Worm (Caenorhabditis elegans) whole organism, young adult: ENCODE measurements around the gene pgl-2.

Source experiments
- B0035.1 ChIP-seq: sonication (generic microtip); optimal IDR thresholded peaks from 2 replicates; lab custom pipeline; 2016; ENCODE audit warnings: missing genetic modification characterization, mild to moderate bottlenecking, missing compliant biosample characterization, missing genotype, missing genetic modification reagents
- B0261.1 ChIP-seq: sonication (generic microtip); optimal IDR thresholded peaks from 2 replicates; lab custom pipeline; 2016; ENCODE audit warnings: mild to moderate bottlenecking, missing genetic modification characterization, moderate library complexity, missing compliant biosample characterization
- D2030.7 ChIP-seq: fragments of 200-800 bp; sonication (Bioruptor generic); IDR thresholded peaks from 2 replicates; pipeline ENCODE4 v1.3.6; 2022; ENCODE audit warnings: missing genetic modification reagents, missing genetic modification characterization, missing compliant biosample characterization
- F33H1.4 ChIP-seq: fragments of 200-800 bp; sonication (Bioruptor generic); IDR thresholded peaks from 2 replicates; pipeline ENCODE4 v1.3.6; 2022; ENCODE audit warnings: missing genetic modification reagents, missing genetic modification characterization, missing compliant biosample characterization
- F49E8.2 ChIP-seq: sonication (generic microtip); optimal IDR thresholded peaks from 3 replicates; lab custom pipeline; 2017; ENCODE audit warnings: missing genetic modification characterization, mild to moderate bottlenecking, missing compliant biosample characterization, antibody characterized with exemption, moderate library complexity; ENCODE audit not compliant: insufficient read depth
- F52B5.7 ChIP-seq: sonication (generic microtip); optimal IDR thresholded peaks from 2 replicates; lab custom pipeline; 2016; ENCODE audit warnings: mild to moderate bottlenecking, missing genetic modification characterization, missing compliant biosample characterization
- K11D2.4 ChIP-seq: fragments of 200-800 bp; sonication (Bioruptor generic); IDR thresholded peaks from 2 replicates; pipeline ENCODE4 v1.3.6; 2022; ENCODE audit warnings: missing genetic modification reagents, missing genetic modification characterization, missing compliant biosample characterization
- T07F8.4 ChIP-seq: sonication (generic microtip); optimal IDR thresholded peaks from 2 replicates; lab custom pipeline; 2016; ENCODE audit warnings: mild to moderate bottlenecking, missing genetic modification characterization, moderate library complexity, missing compliant biosample characterization
- Y53F4B.3 ChIP-seq: fragments of 200-800 bp; sonication (Bioruptor generic); IDR thresholded peaks from 2 replicates; pipeline ENCODE4 v1.3.6; 2022; ENCODE audit warnings: missing genetic modification reagents, missing genetic modification characterization, missing compliant biosample characterization
- Y95B8A.8 ChIP-seq: fragments of 200-800 bp; sonication (Bioruptor generic); IDR thresholded peaks from 2 replicates; pipeline ENCODE4 v1.3.6; 2022; ENCODE audit warnings: missing genetic modification reagents, missing genetic modification characterization, missing compliant biosample characterization
- ZK185.1 ChIP-seq: sonication (generic microtip); optimal IDR thresholded peaks from 2 replicates; lab custom pipeline; 2016; ENCODE audit warnings: mild to moderate bottlenecking, missing genetic modification characterization, missing compliant biosample characterization; ENCODE audit not compliant: poor library complexity, severe bottlenecking
- aptf-2 ChIP-seq: fragments of 200-800 bp; sonication (Bioruptor generic); conservative IDR thresholded peaks from 2 replicates; pipeline ENCODE4 v1.3.6; 2022; ENCODE audit warnings: missing genetic modification reagents, missing genetic modification characterization, missing compliant biosample characterization
- atf-7 ChIP-seq: sonication (generic microtip); optimal IDR thresholded peaks from 2 replicates; lab custom pipeline; 2017; ENCODE audit warnings: mild to moderate bottlenecking, missing genetic modification characterization, missing compliant biosample characterization
- attf-3 ChIP-seq: fragments of 200-800 bp; sonication (Bioruptor generic); conservative IDR thresholded peaks from 2 replicates; pipeline ENCODE4 v1.3.6; 2022; ENCODE audit warnings: missing genetic modification reagents, missing genetic modification characterization, missing compliant biosample characterization
- bed-1 ChIP-seq: fragments of 200-800 bp; sonication (Bioruptor generic); IDR thresholded peaks from 2 replicates; pipeline ENCODE4 v1.3.6; 2022; ENCODE audit warnings: missing genetic modification reagents, missing genetic modification characterization, missing compliant biosample characterization
- ccch-3 ChIP-seq: fragments of 200-800 bp; sonication (Bioruptor generic); optimal IDR thresholded peaks from 2 replicates; lab custom pipeline; 2018; ENCODE audit warnings: mild to moderate bottlenecking, missing genetic modification characterization, missing compliant biosample characterization
- ceh-27 ChIP-seq: fragments of 200-800 bp; sonication (Bioruptor generic); optimal IDR thresholded peaks from 2 replicates; lab custom pipeline; 2018; ENCODE audit warnings: mild to moderate bottlenecking, missing genetic modification characterization, moderate library complexity, missing compliant biosample characterization
- ceh-58 ChIP-seq: fragments of 200-800 bp; sonication (Bioruptor generic); IDR thresholded peaks from 2 replicates; pipeline ENCODE4 v1.3.6; 2022; ENCODE audit warnings: missing genetic modification characterization, missing compliant biosample characterization
- ceh-79 ChIP-seq: sonication (generic microtip); optimal IDR thresholded peaks from 2 replicates; lab custom pipeline; 2017; ENCODE audit warnings: mild to moderate bottlenecking, missing genetic modification characterization, missing compliant biosample characterization
- chd-7 ChIP-seq: sonication (generic microtip); optimal IDR thresholded peaks from 2 replicates; lab custom pipeline; 2016; ENCODE audit warnings: mild to moderate bottlenecking, missing genetic modification characterization, moderate library complexity, missing compliant biosample characterization
- die-1 ChIP-seq: sonication (generic microtip); optimal IDR thresholded peaks from 2 replicates; lab custom pipeline; 2016; ENCODE audit warnings: missing genotype, mild to moderate bottlenecking, missing genetic modification characterization, missing compliant biosample characterization
- dox-1 ChIP-seq: fragments of 200-800 bp; sonication (Bioruptor generic); IDR thresholded peaks from 2 replicates; pipeline ENCODE4 v1.3.6; 2022; ENCODE audit warnings: missing genetic modification reagents, missing genetic modification characterization, missing compliant biosample characterization
- egl-18 ChIP-seq: fragments of 200-800 bp; sonication (Bioruptor generic); IDR thresholded peaks from 2 replicates; pipeline ENCODE4 v1.3.6; 2022; ENCODE audit warnings: missing genetic modification reagents, missing genetic modification characterization, missing compliant biosample characterization
- egl-44 ChIP-seq: fragments of 200-800 bp; sonication (Bioruptor generic); IDR thresholded peaks from 2 replicates; pipeline ENCODE4 v1.3.6; 2022; ENCODE audit warnings: missing genetic modification reagents, missing genetic modification characterization, missing compliant biosample characterization
- fkh-3 ChIP-seq: sonication (generic microtip); optimal IDR thresholded peaks from 2 replicates; lab custom pipeline; 2016; ENCODE audit warnings: mild to moderate bottlenecking, missing genetic modification characterization, missing compliant biosample characterization
- him-1 ChIP-seq: sonication (generic microtip); optimal IDR thresholded peaks from 2 replicates; lab custom pipeline; 2016; ENCODE audit warnings: missing genotype, missing genetic modification reagents, missing genetic modification characterization, missing compliant biosample characterization
- hlh-26 ChIP-seq: fragments of 200-800 bp; sonication (Bioruptor generic); conservative IDR thresholded peaks from 2 replicates; pipeline ENCODE4 v1.3.6; 2022; ENCODE audit warnings: missing genetic modification reagents, missing genetic modification characterization, missing compliant biosample characterization
- hmg-20 ChIP-seq: fragments of 200-800 bp; sonication (Bioruptor generic); IDR thresholded peaks from 2 replicates; pipeline ENCODE4 v1.3.6; 2022; ENCODE audit warnings: missing genetic modification reagents, missing genetic modification characterization, missing compliant biosample characterization
- lag-1 ChIP-seq: fragments of 200-800 bp; sonication (Bioruptor generic); IDR thresholded peaks from 2 replicates; pipeline ENCODE4 v1.3.6; 2022; ENCODE audit warnings: missing genetic modification reagents, missing genetic modification characterization, missing compliant biosample characterization
- lin-35 ChIP-seq, 3 experiments: fragments of 150-350 bp in 2 of 3; sonication (generic microtip) in 1 of 3; optimal IDR thresholded peaks; 2 replicates each; lab custom pipeline; 2014 to 2018; ENCODE audit warnings: missing biosample characterization in 3 of 3, missing genetic modification characterization in 3 of 3, missing genetic modification reagents in 3 of 3
- lin-40 ChIP-seq: sonication (generic microtip); optimal IDR thresholded peaks from 2 replicates; lab custom pipeline; 2016; ENCODE audit warnings: missing genetic modification characterization, mild to moderate bottlenecking, missing compliant biosample characterization, missing genotype, missing genetic modification reagents
- lsl-1 ChIP-seq: fragments of 200-800 bp; sonication (Bioruptor generic); optimal IDR thresholded peaks from 2 replicates; lab custom pipeline; 2018; ENCODE audit warnings: mild to moderate bottlenecking, missing genetic modification characterization, moderate library complexity, missing compliant biosample characterization
- madf-6 ChIP-seq: fragments of 200-800 bp; sonication (Bioruptor generic); IDR thresholded peaks from 2 replicates; pipeline ENCODE4 v1.3.6; 2022; ENCODE audit warnings: missing genetic modification reagents, missing genetic modification characterization, missing compliant biosample characterization
- pha-4 ChIP-seq: fragments of 150-350 bp; sonication (generic microtip); optimal IDR thresholded peaks from 2 replicates; lab custom pipeline; 2014; ENCODE audit warnings: missing biosample characterization, missing genetic modification reagents, missing genetic modification characterization
- rcor-1 ChIP-seq: fragments of 200-800 bp; sonication (Bioruptor generic); IDR thresholded peaks from 2 replicates; pipeline ENCODE4 v1.3.6; 2022; ENCODE audit warnings: missing genetic modification reagents, missing genetic modification characterization, missing compliant biosample characterization
- rec-8 ChIP-seq, 2 experiments: sonication (generic microtip); optimal IDR thresholded peaks; 2 replicates each; lab custom pipeline; 2016; ENCODE audit warnings: mild to moderate bottlenecking in 2 of 2, missing genetic modification characterization in 2 of 2, missing genetic modification reagents in 2 of 2, missing genotype in 2 of 2, missing biosample characterization in 1 of 2, missing compliant biosample characterization in 1 of 2, moderate library complexity in 1 of 2
- repo-1 ChIP-seq: sonication (generic microtip); optimal IDR thresholded peaks from 2 replicates; lab custom pipeline; 2017; ENCODE audit warnings: mild to moderate bottlenecking, missing genetic modification characterization, missing compliant biosample characterization
- sea-2 ChIP-seq: fragments of 200-800 bp; sonication (Bioruptor generic); IDR thresholded peaks from 2 replicates; pipeline ENCODE4 v1.3.6; 2022; ENCODE audit warnings: missing genetic modification characterization, missing compliant biosample characterization
- snpc-3.4 ChIP-seq: sonication (generic microtip); optimal IDR thresholded peaks from 2 replicates; lab custom pipeline; 2017; ENCODE audit warnings: missing genetic modification characterization, mild to moderate bottlenecking, missing compliant biosample characterization, antibody characterized with exemption, moderate library complexity, missing genotype, missing genetic modification reagents
- tbx-9 ChIP-seq: sonication (generic microtip); optimal IDR thresholded peaks from 2 replicates; lab custom pipeline; 2016; ENCODE audit warnings: borderline replicate concordance, missing genetic modification characterization, inconsistent platforms, missing compliant biosample characterization
- tlf-1 ChIP-seq: fragments of 200-800 bp; sonication (Bioruptor generic); optimal IDR thresholded peaks from 2 replicates; lab custom pipeline; 2018; ENCODE audit warnings: mild to moderate bottlenecking, missing genetic modification characterization, missing compliant biosample characterization
- unc-130 ChIP-seq: sonication (generic microtip); optimal IDR thresholded peaks from 2 replicates; lab custom pipeline; 2016; ENCODE audit warnings: missing genetic modification reagents, missing genetic modification characterization, missing compliant biosample characterization
- zfh-2 ChIP-seq: fragments of 200-800 bp; sonication (Bioruptor generic); conservative IDR thresholded peaks from 2 replicates; pipeline ENCODE4 v1.3.6; 2022; ENCODE audit warnings: missing genetic modification reagents, missing genetic modification characterization, missing compliant biosample characterization
- zim-3 ChIP-seq: sonication (generic microtip); optimal IDR thresholded peaks from 2 replicates; lab custom pipeline; 2017; ENCODE audit warnings: mild to moderate bottlenecking, missing genetic modification characterization, moderate library complexity, missing compliant biosample characterization
- ztf-18 ChIP-seq: sonication (generic microtip); optimal IDR thresholded peaks from 2 replicates; lab custom pipeline; 2016; ENCODE audit warnings: missing genotype, mild to moderate bottlenecking, missing genetic modification characterization, missing compliant biosample characterization

Gene pgl-2

DNA sequence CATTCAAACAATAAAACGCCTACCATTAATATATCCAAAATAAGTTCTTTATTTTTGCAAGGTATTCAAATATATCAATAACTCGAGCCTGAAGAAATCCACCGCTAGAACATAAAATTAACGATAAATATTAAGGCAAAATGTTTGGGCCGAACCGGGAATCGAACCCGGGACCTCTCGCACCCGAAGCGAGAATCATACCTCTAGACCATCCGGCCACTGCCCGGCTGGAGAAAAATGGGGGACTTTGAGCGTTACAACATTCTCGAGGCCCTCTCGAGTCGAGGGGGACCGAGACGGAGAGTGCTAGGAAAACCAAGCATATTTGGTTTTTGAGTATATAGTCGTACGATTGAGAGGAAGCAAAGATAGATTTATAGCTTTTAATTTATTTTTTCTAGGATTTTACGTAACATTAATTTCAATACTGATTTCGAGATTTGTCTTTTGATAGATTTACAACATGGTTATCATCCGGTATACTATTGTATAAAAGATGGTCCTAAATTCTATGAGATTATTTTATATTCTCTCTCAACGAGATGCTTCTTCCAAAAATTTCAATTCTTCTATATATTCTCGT is 24.9 kb downstream of the pgl-2 start, which contains the start of gene flp-23 (continued):
- TF ChIP-seq rcor-1 (GFP tag; lab: Robert Waterston, UW) = 0 out of 2 replicates have a peak, but pooled peaks have one; percentile 26
- TF ChIP-seq egl-18 (GFP tag; lab: Robert Waterston, UW) = no peak
- no peak for TF ChIP-seq hlh-26 (GFP tag; lab: Robert Waterston, UW)
- no peak for TF ChIP-seq T07F8.4
- TF ChIP-seq hmg-20 (GFP tag; lab: Robert Waterston, UW) = no peak
- peak; percentile 62 for TF ChIP-seq die-1 (tag; lab: Kevin White, UChicago)
- TF ChIP-seq repo-1 (tag; lab: Kevin White, UChicago) = no peak
- no peak for TF ChIP-seq ceh-79 (tag; lab: Kevin White, UChicago)
- TF ChIP-seq ceh-27 (GFP tag; lab: Kevin White, UChicago) = no peak
- no peak for TF ChIP-seq F52B5.7 (tag; lab: Kevin White, UChicago)
- TF ChIP-seq B0261.1 (tag; lab: Kevin White, UChicago) = peak; percentile 76
- no peak for TF ChIP-seq tlf-1 (GFP tag; lab: Kevin White, UChicago)
- no peak for TF ChIP-seq B0035.1 (tag; lab: Kevin White, UChicago)
- no peak for TF ChIP-seq sea-2 (GFP tag; lab: Robert Waterston, UW)
- TF ChIP-seq chd-7 (tag; lab: Kevin White, UChicago) = no peak
- TF ChIP-seq egl-44 (GFP tag; lab: Robert Waterston, UW) = no peak
- peak; percentile 17; the same call in 1 of the 2 replicates for TF ChIP-seq madf-6 (GFP tag; lab: Robert Waterston, UW)
- peak in 1 of 2 experiments; percentile 54 for TF ChIP-seq rec-8 (tag; optimal IDR thresholded peaks at IDR 0.05; lab: Kevin White, UChicago)

DNA sequence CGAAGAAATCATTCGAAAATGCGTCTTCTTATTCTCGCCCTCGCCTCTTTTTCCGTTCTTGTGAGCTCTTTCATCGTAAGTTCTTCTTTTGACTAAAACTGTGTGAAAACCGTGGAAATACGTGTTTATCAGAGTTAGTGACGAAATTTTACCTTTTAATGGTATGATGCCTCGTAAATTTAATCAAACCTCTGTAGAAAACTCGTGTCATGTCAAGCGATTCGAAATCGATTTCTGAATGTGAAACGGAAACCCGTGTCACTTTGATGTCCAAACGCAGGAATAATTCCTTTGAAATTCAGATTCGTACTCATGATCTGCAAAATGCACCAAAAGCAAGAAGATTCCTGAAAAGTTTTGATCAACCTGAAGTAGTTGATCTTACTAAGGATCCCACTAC is 26.6 kb downstream of the pgl-2 start, which contains the start of gene F22B7.3:
Gene F22B7.3 (plus strand): TSS at position 301 of the 400 bp plus-strand sequence.
- TF ChIP-seq D2030.7 (GFP tag; lab: Robert Waterston, UW) (no peak), ZK185.1 (tag; lab: Kevin White, UChicago) (no peak), zfh-2 (GFP tag; lab: Robert Waterston, UW) (no peak), B0035.1 (tag; lab: Kevin White, UChicago) (no peak), Y53F4B.3 (no peak), F49E8.2 (no peak), tbx-9 (tag; lab: Kevin White, UChicago) (no peak), unc-130 (GFP tag; lab: Kevin White, UChicago) (no peak), atf-7 (tag; lab: Kevin White, UChicago) (no peak), B0261.1 (tag; lab: Kevin White, UChicago) (no peak), aptf-2 (GFP tag; lab: Robert Waterston, UW) (no peak), him-1 (tag; lab: Kevin White, UChicago) (no peak), ccch-3 (GFP tag; lab: Kevin White, UChicago) (no peak), ceh-58 (no peak), dox-1 (GFP tag; lab: Robert Waterston, UW) (no peak), T07F8.4 (no peak), lag-1 (no peak)
- TF ChIP-seq, all 124 proteins: peak for 0

DNA sequence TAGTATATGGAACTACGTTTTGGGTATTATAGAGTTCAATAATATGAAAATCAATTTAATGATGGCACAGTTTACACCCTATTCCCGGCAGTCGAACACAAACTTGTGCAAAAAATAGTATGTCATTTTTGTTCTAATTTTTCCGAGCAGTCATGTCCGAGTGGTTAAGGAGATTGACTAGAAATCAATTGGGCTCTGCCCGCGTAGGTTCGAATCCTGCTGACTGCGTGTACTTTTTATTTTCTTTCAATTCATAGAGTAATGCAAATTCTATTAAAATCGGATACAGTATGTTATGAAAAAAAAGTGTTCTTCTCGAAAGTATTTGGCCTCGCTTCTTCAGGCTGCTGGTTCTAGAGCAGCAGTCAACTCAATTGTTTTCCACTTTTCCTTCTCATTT is 29.2 kb downstream of the pgl-2 start:
- TF ChIP-seq fkh-3 (tag; lab: Kevin White, UChicago) (no peak), lin-40 (tag; lab: Kevin White, UChicago) (no peak), lsl-1 (GFP tag; lab: Kevin White, UChicago) (peak; percentile 49), Y95B8A.8 (no peak), snpc-3.4 (tag; lab: Kevin White, UChicago) (peak; percentile 71), zim-3 (tag; lab: Kevin White, UChicago) (peak; percentile 55), egl-44 (GFP tag; lab: Robert Waterston, UW) (no peak), F33H1.4 (peak; percentile 21; the same call in 1 of the 2 replicates), lin-35 (GFP tag; optimal IDR thresholded peaks at IDR 0.05; lab: Kevin White, UChicago) (peak in 1 of 3 experiments; percentile 12), attf-3 (GFP tag; lab: Robert Waterston, UW) (no peak), K11D2.4 (GFP tag; lab: Robert Waterston, UW) (no peak), ztf-18 (tag; lab: Kevin White, UChicago) (peak; percentile 67), pha-4 (tag; lab: Kevin White, UChicago) (no peak), bed-1 (GFP tag; lab: Robert Waterston, UW) (no peak)
